Worm (Caenorhabditis elegans) whole organism, dauer: ENCODE data around the gene C06E1.1.

Experiments
- unc-62 ChIP-seq: sonication (generic microtip); optimal IDR thresholded peaks from 2 replicates; lab custom pipeline; 2017; ENCODE audit warnings: missing biosample characterization, missing genetic modification reagents, missing genetic modification characterization

C06E1.1 gene

DNA sequence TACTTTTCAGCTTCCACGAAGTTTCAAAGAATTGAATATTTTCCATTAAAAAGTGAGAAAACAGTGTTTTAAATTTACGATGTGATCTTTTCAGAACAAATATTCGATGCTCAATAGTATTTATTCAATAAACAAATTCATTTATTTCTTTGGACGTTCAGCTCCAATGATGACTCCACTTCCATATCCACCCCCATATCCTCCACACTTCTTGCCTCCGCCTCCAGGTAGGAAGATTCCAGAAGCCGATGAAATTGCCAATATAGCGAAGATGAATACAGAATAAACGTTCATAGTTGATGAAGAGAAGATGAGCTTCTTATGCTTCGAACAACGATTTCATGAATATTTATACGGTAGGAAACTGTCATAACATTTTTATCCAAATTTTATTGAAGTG lies 16.4 kb upstream of the C06E1.1 start, which contains the start of gene fip-3:
Gene fip-3, minus strand, starts transcription at position 294 of the 400 bp plus-strand sequence.
- no peak for TF ChIP-seq unc-62

DNA sequence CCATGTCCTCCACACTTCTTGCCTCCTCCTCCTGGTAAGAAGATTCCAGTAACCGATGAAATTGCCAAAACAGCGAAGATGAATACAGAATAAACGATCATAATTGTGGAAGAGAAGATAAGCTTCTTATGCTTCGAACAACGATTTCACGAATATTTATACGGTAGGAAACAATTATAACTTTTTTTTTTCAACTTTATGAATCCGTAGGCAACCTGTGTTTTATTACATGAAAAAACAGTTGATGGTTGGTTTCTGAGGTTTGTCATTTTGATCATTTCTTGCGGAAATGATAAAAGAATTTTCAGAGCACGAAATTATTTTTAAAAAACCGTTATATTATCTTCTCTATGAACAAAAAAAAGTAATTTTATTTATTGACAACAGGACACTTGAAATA lies 14.8 kb upstream of the C06E1.1 start, which contains the start of gene fipr-16:
Gene fipr-16, minus strand, starts transcription at position 101 of the 400 bp plus-strand sequence.
- TF ChIP-seq unc-62 = no peak

DNA sequence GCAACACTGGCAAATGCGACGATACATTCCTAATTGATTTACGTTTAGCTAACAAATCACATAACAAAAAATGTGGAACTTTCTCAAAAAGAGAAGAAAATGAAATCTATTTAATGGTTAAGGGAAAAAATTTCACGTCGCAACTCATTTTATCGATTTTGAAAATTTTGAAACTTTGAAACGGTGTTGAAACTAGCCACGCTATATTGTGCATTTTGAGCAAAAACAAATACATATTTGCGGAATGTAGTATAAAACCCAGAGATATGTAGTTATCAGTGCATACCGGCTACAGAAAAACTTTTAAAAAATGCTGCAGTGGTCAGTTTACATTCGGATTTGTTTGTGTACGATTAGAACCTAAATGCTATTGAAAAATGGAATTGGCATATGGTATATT lies 12.0 kb upstream of the C06E1.1 start, which contains the start of gene C06E1.7:
Gene C06E1.7, minus strand, starts transcription at position 101 of the 400 bp plus-strand sequence.
- TF ChIP-seq unc-62 = no peak

DNA sequence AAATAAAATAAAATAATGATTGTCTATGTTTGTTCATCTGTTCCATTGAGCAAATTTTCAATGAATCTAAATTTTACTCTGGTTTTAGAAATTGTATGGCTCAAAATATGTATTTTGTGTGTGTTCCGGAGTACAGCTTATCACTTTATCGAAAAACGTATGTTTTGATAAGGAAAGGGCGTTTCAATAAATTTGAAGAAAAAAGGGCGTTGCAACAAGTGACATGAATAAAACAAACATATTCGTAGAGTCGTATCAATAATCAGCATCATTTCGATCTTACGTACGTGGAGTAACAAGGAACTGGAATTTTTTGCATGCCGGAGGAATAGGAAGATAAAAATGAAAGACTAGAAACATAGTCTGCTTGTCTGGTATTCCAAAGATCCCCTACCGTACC lies 11.5 kb upstream of the C06E1.1 start:
- no peak for TF ChIP-seq unc-62

DNA sequence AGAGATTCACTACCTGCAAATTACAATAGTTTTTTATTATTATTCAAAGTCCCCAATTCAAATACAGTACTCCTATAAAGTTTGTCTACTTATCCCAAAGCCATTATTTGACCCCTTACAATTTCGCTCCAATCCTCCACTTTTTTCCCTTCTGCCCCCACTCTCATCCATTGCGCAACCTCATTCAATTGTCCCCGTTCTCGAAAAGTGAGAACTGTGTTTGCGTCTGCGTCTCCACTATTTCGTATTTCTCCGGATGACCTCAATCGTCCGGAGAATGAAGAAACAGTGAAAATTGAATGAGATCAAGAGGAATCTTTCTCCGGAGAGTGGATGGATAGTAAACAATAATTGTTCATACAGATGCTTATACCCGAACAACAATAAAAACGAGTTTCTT lies 8.9 kb upstream of the C06E1.1 start:
- TF ChIP-seq unc-62 = no peak

DNA sequence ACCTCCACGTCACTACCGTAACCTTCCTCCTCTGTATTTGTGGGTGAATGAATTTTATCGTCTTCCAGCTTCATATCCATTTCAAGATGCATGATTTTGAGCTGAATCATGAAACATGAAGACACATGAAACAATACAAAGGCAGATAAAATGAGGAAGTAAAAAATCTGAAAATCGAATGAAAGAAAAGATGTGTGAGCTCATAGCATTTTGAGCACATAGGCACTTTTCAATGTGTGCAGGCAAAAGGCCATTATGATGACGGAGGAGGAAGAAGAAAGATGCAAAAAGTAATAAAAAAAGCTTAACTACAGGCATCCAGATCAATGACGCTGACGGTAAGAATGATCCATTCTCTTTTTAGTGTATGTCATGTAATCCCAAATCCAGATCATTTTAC lies 7.9 kb upstream of the C06E1.1 start, which contains the start of gene ztf-30:
Gene ztf-30, minus strand, starts transcription at position 101 of the 400 bp plus-strand sequence.
- no peak for TF ChIP-seq unc-62

DNA sequence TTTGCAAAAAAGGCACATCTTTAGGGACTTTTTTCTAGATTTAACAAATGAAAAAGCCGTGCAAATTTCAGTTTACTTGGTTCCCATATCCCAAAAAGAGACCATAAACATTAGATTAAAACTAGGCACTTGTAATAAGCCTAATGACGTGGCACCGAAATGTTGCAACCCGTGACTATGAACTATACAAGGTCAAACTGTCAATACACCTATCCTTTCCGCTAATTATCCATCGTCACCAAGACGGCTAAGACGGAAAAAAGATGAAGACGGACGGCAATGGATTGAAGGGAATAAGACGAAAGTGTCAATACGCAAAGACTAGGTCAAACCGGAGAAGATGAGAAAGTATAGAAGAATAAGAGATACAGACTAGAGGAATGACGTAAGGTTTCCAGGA lies 6.7 kb upstream of the C06E1.1 start:
- no peak for TF ChIP-seq unc-62

DNA sequence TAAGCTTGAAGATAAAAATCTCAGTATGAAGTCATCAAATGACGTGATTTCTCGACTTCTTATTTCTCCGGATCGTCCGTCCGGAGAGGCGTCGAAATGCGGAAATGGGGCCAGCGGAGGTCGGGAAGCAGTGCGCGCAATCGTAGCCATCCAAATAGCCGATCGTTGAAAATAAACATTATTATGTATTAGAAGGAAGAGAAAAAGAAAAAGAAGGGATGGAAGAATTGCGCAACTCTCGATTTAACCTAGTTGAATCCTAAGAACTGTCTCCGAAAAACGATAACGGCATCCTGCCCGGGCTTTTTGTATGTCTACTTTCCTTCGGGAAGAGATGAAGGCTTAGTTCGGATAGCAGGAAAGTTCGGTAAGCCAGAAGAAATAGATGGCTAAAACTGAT lies 3.5 kb upstream of the C06E1.1 start:
- TF ChIP-seq unc-62 = no peak

DNA sequence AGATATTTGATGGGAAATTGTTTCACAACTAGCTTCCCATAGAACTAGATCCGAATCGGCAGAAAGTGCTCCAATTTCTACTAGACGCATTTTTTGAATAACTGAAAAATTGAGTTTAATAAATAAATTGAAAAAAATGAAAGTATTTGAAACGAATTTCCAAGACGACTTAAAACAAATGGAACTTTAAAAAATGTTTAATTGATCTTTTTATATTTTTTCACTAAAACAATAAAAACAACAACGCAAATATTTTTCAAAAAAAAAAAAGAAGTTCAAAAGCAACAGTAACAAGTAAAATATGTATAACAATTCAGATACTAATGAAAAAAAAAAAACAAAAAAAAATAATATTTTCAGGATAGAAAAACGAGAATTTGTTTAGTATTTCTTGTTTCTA lies 4.1 kb downstream of the C06E1.1 start, which contains the start of gene C06E1.9:
Gene C06E1.9, minus strand, starts transcription at position 101 of the 400 bp plus-strand sequence.
- no peak for TF ChIP-seq unc-62

DNA sequence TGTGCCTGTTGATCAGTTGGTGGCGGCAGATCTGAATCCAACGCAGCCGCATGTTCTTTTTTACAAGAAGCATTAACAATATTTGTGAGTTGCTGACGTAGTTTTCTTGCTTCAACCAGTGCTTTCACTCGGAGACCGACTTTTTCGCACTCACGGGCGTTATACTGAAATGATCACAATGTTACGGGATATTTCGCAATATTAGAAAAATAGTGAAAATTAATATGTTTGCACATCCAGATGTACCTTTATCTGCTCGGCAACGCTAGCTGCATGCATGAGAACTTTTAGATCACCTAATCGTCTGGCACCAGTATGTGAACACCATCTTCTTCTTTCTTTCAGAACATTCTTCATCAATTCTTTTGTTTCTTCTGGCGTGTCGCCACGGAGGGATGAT lies 5.7 kb downstream of the C06E1.1 start:
- no peak for TF ChIP-seq unc-62

DNA sequence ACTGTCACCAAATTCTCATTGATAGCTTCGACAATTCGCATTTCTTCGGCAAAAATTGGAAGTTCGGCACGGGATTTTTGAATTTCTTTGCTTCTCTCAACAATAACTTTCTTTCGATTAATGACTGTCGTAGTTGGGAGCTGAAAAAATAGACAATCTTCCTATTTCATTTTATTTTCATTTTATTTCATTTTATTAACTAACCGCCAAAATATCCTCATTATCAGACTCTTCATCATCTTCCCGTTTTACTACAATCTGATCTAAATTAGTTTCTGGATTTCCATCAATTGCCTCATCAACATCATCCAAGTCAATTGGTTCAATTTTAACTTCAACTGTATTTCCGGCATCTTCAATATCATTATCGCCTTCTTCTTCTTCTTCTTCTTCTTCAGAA lies 7.9 kb downstream of the C06E1.1 start:
- no peak for TF ChIP-seq unc-62

DNA sequence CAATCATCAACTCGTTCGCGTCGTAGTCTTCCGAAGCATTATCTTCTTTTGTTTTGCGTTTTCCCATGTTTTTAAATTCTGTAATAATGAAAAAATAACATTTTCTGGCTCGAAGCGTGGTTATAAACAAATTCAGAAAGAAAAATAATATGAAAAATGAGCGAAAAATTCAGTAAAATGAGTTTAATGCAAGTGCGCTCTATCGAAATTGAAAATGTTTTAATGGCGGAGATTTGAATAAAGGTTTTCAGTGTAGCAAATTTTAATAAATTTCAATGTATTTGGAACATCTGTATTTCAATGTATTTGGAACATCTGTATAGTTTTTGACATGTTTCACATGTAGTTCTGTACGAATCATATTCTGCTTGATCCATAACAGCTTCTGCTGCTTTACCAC lies 8.9 kb downstream of the C06E1.1 start, which contains the start of gene rha-2:
Gene rha-2, minus strand, starts transcription at position 80 of the 400 bp plus-strand sequence.
- no peak for TF ChIP-seq unc-62

DNA sequence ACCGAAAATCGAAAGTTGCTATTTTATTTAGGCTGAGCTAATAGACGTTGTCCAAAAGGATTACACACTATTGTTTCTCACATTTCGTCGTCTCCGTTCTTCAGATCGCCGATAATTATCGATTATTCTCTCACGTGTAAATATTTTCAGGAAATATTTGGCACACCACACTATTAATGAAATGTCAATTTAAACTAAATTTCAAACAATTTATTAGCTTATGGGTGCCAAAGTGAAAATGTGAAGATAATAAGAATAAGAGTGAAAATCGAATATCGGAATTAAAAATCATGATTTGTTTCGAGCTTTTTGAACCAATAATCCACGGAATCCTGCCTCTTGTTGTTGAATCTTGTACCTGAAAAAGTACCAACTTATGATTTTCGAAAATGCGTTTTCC lies 11.0 kb downstream of the C06E1.1 start, which contains the start of gene C06E1.11:
Gene C06E1.11, minus strand, starts transcription at position 101 of the 400 bp plus-strand sequence.
- TF ChIP-seq unc-62 = no peak

DNA sequence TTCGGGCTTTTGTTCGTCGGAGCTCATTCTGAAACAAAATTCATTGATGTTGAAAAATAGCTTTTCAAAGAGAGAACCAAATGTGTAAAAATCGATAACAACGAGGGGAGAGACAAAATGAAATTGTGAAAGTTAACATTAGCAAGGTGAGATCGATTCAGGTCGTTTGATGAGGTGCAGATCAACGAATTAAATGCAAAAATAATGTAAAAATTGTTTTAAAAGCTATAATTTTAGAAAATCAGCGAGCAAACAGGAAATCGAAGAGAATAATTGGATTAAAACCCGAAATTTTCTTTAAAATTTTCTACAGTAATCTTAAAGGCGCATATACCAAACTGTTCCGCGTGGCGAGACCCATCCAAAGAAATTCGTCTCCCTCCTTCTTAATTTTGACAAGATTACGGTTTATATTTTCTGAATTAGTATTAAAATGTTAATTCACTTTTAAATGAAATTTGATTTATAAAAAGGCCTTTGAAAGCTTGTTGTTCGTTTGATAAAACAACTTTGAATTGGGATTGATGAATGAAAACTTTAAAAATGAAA lies 12.9 kb downstream of the C06E1.1 start, which contains the start of gene C13G5.2:
Gene C13G5.2, minus strand, starts transcription at position 51 of the 549 bp plus-strand sequence.
- TF ChIP-seq unc-62 = no peak

DNA sequence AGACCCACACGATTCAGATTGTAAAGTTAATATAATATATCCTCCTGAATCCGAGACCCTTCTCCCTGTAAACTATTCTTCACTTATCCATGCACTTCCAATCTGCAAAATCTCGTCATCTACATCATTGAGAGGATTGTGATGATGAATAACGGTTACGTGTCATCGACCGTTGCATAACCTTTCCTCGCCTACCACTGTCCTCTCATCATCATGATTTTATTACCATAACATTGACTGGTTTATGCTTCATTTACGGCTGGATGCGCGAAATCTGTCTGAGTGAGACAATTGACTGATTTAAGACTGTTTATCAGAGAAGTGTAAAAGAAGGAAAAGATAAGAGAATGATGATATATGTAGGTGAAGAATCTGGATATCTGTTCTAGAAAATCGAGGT lies 14.6 kb downstream of the C06E1.1 start:
- TF ChIP-seq unc-62 = no peak

DNA sequence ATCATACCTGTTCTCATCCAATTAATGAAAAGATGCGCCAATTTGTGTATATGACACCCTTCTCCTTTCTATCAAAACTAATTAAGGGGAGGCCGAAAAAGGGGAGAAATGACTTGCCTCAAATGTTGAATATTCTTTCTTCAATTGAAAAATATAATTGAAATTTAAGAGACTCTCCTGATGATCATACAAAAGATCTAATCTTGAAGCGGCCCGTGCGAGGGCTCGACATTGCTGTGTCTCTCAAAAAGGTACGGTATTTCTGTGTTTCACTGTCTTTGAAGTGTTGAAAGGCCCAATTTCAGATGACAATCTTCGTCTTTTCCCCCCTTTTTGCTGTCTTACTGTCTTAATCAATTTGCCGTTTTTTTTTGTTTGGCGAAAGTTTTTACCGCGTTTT lies 15.4 kb downstream of the C06E1.1 start:
- TF ChIP-seq unc-62 = no peak

DNA sequence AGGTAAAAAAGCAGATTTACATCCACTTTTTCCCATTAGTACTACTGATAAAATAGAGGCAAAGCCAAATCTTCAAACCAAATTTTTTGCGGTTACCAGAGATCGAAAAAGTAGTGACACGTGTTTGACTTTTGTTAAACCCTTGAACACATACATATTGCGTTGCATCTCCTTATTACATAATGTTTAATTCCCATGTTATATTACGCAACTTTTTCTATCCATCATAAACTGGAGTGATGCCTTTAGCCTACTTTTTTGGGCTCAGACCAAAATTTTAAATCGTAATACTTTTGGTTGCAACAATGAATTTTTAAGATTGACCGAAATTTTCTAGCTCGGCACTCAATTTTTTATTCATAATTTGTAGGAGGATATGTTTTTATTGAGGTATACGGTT lies 16.4 kb downstream of the C06E1.1 start:
- TF ChIP-seq unc-62 = no peak

DNA sequence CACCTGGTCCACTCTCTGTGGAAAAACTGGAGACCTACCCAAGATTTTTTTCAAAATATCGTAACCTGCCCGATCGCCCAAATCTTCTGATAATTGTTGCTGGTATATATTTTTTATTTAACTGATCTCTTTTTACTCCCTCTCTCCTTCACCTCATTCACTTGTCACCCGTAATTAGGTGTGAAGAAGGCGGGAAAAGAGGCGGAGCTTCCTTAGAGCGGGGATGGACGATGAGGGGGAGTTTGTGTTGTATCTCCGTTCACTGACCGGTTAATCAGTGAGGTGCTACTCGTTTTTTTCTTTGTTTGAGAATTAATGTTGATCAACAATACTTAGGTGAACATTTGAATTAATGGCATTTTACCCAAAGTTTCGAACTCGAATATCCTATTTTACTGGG lies 16.8 kb downstream of the C06E1.1 start, which contains the start of gene ceh-16:
Gene ceh-16, plus strand, starts transcription at position 301 of the 400 bp plus-strand sequence.
- TF ChIP-seq unc-62 = no peak
